Worm (Caenorhabditis elegans): ENCODE measurements around the gene tsp-5.

DNA sequence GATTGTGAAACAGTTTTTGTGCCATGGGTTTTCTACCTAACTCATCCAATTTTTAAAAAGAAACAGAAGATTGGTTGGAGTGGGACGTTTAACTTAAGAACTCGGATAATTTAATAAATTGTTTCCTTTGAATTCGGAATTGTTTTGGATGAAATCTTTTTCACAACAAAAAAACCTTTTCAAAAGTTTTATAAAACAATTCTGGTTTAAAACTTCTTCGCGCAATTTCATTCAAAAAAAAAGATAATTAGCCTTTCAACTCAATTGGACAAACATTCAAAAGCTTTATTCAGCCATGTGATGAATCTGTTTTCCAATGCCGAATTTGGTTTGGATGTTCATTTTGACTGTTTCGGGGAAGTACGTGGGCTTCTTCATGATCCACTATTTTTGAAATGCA lies 4.4 kb downstream of the tsp-5 start, which contains the start of gene Y45F10B.12:
- TF ChIP-seq pha-4 (tag; optimal IDR thresholded peaks at IDR 0.05) = no peak
- TF ChIP-seq F13H6.1 (tag; optimal IDR thresholded peaks at IDR 0.05) = no peak
- TF ChIP-seq hlh-13 (GFP tag; optimal IDR thresholded peaks at IDR 0.05) = no peak
